Fruit fly (Drosophila melanogaster) whole organism, embryonic: ENCODE results near the gene CG3009.

Experiments used
- Aef1 ChIP-seq: fragments of 200-800 bp; sonication (Bioruptor generic); IDR thresholded peaks from 3 replicates; pipeline ENCODE4 v1.3.6; 2022; ENCODE audit warnings: missing biosample characterization, missing genetic modification characterization
- Atf-2 ChIP-seq: fragments of 200-800 bp; sonication (Bioruptor generic); optimal IDR thresholded peaks from 2 replicates; lab custom pipeline; 2016; ENCODE audit warnings: missing biosample characterization, missing genetic modification characterization
- Bdp1 ChIP-seq: fragments of 200-800 bp; sonication (Bioruptor generic); optimal IDR thresholded peaks from 3 replicates; lab custom pipeline; 2016; ENCODE audit warnings: missing biosample characterization, missing genetic modification characterization
- CG11085 ChIP-seq: fragments of 200-800 bp; sonication (Bioruptor generic); IDR thresholded peaks from 2 replicates; pipeline ENCODE4 v1.3.6; 2022; ENCODE audit warnings: missing biosample characterization, missing genetic modification characterization
- CG11695 ChIP-seq: fragments of 200-800 bp; sonication (Bioruptor generic); IDR thresholded peaks from 3 replicates; pipeline ENCODE4 v1.3.6; 2022; ENCODE audit warnings: missing biosample characterization, missing genetic modification characterization
- CG12104 ChIP-seq: fragments of 200-800 bp; sonication (Bioruptor generic); optimal IDR thresholded peaks from 3 replicates; lab custom pipeline; 2016; ENCODE audit warnings: missing biosample characterization, missing genetic modification characterization
- CG12299 ChIP-seq: fragments of 200-800 bp; sonication (Bioruptor generic); optimal IDR thresholded peaks from 2 replicates; lab custom pipeline; 2018; ENCODE audit warnings: missing biosample characterization, mild to moderate bottlenecking, missing genetic modification characterization
- CG13775 ChIP-seq: fragments of 200-800 bp; sonication (Bioruptor generic); optimal IDR thresholded peaks from 3 replicates; lab custom pipeline; 2017; ENCODE audit warnings: missing biosample characterization, mild to moderate bottlenecking, missing genetic modification characterization
- CG14014 ChIP-seq: fragments of 200-800 bp; sonication (Bioruptor generic); IDR thresholded peaks from 2 replicates; pipeline ENCODE4 v1.3.6; 2022; ENCODE audit warnings: missing biosample characterization, missing genetic modification characterization
- CG14965 ChIP-seq: fragments of 200-800 bp; sonication (Bioruptor generic); optimal IDR thresholded peaks from 2 replicates; lab custom pipeline; 2016; ENCODE audit warnings: missing biosample characterization, missing genetic modification characterization, borderline replicate concordance
- CG18262 ChIP-seq: fragments of 200-800 bp; optimal IDR thresholded peaks from 3 replicates; lab custom pipeline; 2019; ENCODE audit warnings: missing biosample characterization, mild to moderate bottlenecking, missing genetic modification characterization, moderate library complexity
- CG18476 ChIP-seq: fragments of 200-800 bp; sonication (Bioruptor generic); optimal IDR thresholded peaks from 2 replicates; lab custom pipeline; 2016; ENCODE audit warnings: missing biosample characterization, mild to moderate bottlenecking, missing genetic modification characterization
- CG31224 ChIP-seq: fragments of 200-800 bp; sonication (Bioruptor generic); IDR thresholded peaks from 2 replicates; pipeline ENCODE4 v1.3.6; 2022; ENCODE audit warnings: missing biosample characterization, missing genetic modification characterization
- CG32772 ChIP-seq: fragments of 200-800 bp; sonication (Bioruptor generic); IDR thresholded peaks from 2 replicates; pipeline ENCODE4 v1.3.6; 2022; ENCODE audit warnings: missing biosample characterization, missing genetic modification characterization
- CG6272 ChIP-seq: fragments of 200-800 bp; sonication (Bioruptor generic); IDR thresholded peaks from 2 replicates; pipeline ENCODE4 v1.3.6; 2022; ENCODE audit warnings: missing biosample characterization, missing genetic modification characterization
- CG6791 ChIP-seq: fragments of 200-800 bp; sonication (Bioruptor generic); IDR thresholded peaks from 3 replicates; pipeline ENCODE4 v1.3.6; 2022; ENCODE audit warnings: missing biosample characterization, missing genetic modification characterization; ENCODE audit not compliant: partially characterized antibody
- CG7745 ChIP-seq: fragments of 200-800 bp; sonication (Bioruptor generic); optimal IDR thresholded peaks from 2 replicates; lab custom pipeline; 2018; ENCODE audit warnings: missing biosample characterization, mild to moderate bottlenecking, missing genetic modification characterization, moderate library complexity
- CG7987 ChIP-seq: fragments of 200-800 bp; sonication (Bioruptor generic); optimal IDR thresholded peaks from 2 replicates; lab custom pipeline; 2018; ENCODE audit warnings: missing biosample characterization, mild to moderate bottlenecking, missing genetic modification characterization, moderate library complexity
- CG8281 ChIP-seq: fragments of 200-800 bp; sonication (Bioruptor generic); optimal IDR thresholded peaks from 2 replicates; lab custom pipeline; 2018; ENCODE audit warnings: missing biosample characterization, mild to moderate bottlenecking, missing genetic modification characterization, moderate library complexity
- CG8290 ChIP-seq, 3 experiments: fragments of 200-800 bp; sonication (Bioruptor generic); optimal IDR thresholded peaks; 2 replicates each; lab custom pipeline; 2016 to 2019; ENCODE audit warnings: missing biosample characterization in 3 of 3, missing genetic modification characterization in 3 of 3, mild to moderate bottlenecking in 2 of 3, moderate library complexity in 1 of 3
- CG8478 ChIP-seq: fragments of >200 bp; optimal IDR thresholded peaks from 2 replicates; lab custom pipeline; 2018
- CG8924 ChIP-seq: fragments of 200-800 bp; optimal IDR thresholded peaks from 3 replicates; lab custom pipeline; 2019; ENCODE audit warnings: missing biosample characterization, mild to moderate bottlenecking, missing genetic modification characterization, moderate library complexity
- CG9817 ChIP-seq: fragments of 200-800 bp; sonication (Bioruptor generic); optimal IDR thresholded peaks from 2 replicates; lab custom pipeline; 2018; ENCODE audit warnings: missing biosample characterization, mild to moderate bottlenecking, missing genetic modification characterization, moderate library complexity
- Deaf1 ChIP-seq: fragments of 200-800 bp; optimal IDR thresholded peaks from 3 replicates; lab custom pipeline; 2019; ENCODE audit warnings: missing biosample characterization, mild to moderate bottlenecking, missing genetic modification characterization, moderate library complexity
- Dp ChIP-seq: fragments of 200-800 bp; sonication (Bioruptor generic); optimal IDR thresholded peaks from 2 replicates; lab custom pipeline; 2018; ENCODE audit warnings: missing biosample characterization, mild to moderate bottlenecking, missing genetic modification characterization, moderate library complexity
- E2f1 ChIP-seq: fragments of 200-800 bp; sonication (Bioruptor generic); IDR thresholded peaks from 2 replicates; pipeline ENCODE4 v1.3.6; 2022; ENCODE audit warnings: missing biosample characterization, missing genetic modification characterization
- H15 ChIP-seq: fragments of 200-800 bp; sonication (Bioruptor generic); IDR thresholded peaks from 3 replicates; pipeline ENCODE4 v1.3.6; 2022; ENCODE audit warnings: missing biosample characterization, missing genetic modification characterization
- HmgZ ChIP-seq: fragments of 200-800 bp; sonication (Bioruptor generic); optimal IDR thresholded peaks from 2 replicates; lab custom pipeline; 2018; ENCODE audit warnings: missing biosample characterization, mild to moderate bottlenecking, missing genetic modification characterization
- Hr51 ChIP-seq, 2 experiments: fragments of 200-800 bp; sonication (Bioruptor generic); optimal IDR thresholded peaks; 2 replicates in 1 of 2; 3 replicates in 1 of 2; lab custom pipeline; 2016 to 2018; ENCODE audit warnings: missing biosample characterization in 2 of 2, missing genetic modification characterization in 2 of 2, mild to moderate bottlenecking in 1 of 2, moderate library complexity in 1 of 2
- PHDP ChIP-seq: fragments of 200-800 bp; sonication (Bioruptor generic); optimal IDR thresholded peaks from 3 replicates; lab custom pipeline; 2018; ENCODE audit warnings: missing biosample characterization, mild to moderate bottlenecking, missing genetic modification characterization, moderate library complexity
- Sin3A ChIP-seq: fragments of >200 bp; optimal IDR thresholded peaks from 2 replicates; lab custom pipeline; 2018
- Taf1 ChIP-seq: fragments of 200-800 bp; sonication (Bioruptor generic); IDR thresholded peaks from 2 replicates; pipeline ENCODE4 v1.3.6; 2022; ENCODE audit warnings: missing biosample characterization, missing genetic modification characterization
- aop ChIP-seq: fragments of 200-800 bp; sonication (Bioruptor generic); IDR thresholded peaks from 2 replicates; pipeline ENCODE4 v1.3.6; 2022; ENCODE audit warnings: missing biosample characterization, missing genetic modification characterization
- ato ChIP-seq: fragments of 200-800 bp; sonication (Bioruptor generic); IDR thresholded peaks from 2 replicates; pipeline ENCODE4 v1.3.6; 2022; ENCODE audit warnings: missing biosample characterization, missing genetic modification characterization; ENCODE audit not compliant: partially characterized antibody
- cad ChIP-seq: fragments of >200 bp; optimal IDR thresholded peaks from 2 replicates; lab custom pipeline; 2017; ENCODE audit warnings: missing biosample characterization, missing genetic modification characterization
- corto ChIP-seq: fragments of 200-800 bp; sonication (Bioruptor generic); optimal IDR thresholded peaks from 2 replicates; lab custom pipeline; 2016; ENCODE audit warnings: missing biosample characterization, mild to moderate bottlenecking, missing genetic modification characterization, moderate library complexity
- cwo ChIP-seq: fragments of 200-800 bp; sonication (Bioruptor generic); optimal IDR thresholded peaks from 3 replicates; lab custom pipeline; 2017; ENCODE audit warnings: missing biosample characterization, missing genetic modification characterization, mild to moderate bottlenecking, moderate library complexity, missing genetic modification reagents
- dmrt99B ChIP-seq: fragments of 200-800 bp; sonication (Bioruptor generic); optimal IDR thresholded peaks from 2 replicates; lab custom pipeline; 2018; ENCODE audit warnings: missing biosample characterization, mild to moderate bottlenecking, missing genetic modification characterization, moderate library complexity
- dysf ChIP-seq: fragments of 200-800 bp; sonication (Bioruptor generic); IDR thresholded peaks from 3 replicates; pipeline ENCODE4 v1.3.6; 2022; ENCODE audit warnings: missing biosample characterization, missing genetic modification characterization
- gce ChIP-seq: fragments of 200-800 bp; sonication (Bioruptor generic); IDR thresholded peaks from 3 replicates; pipeline ENCODE4 v1.3.6; 2022; ENCODE audit warnings: missing biosample characterization, missing genetic modification characterization
- kay ChIP-seq: fragments of 200-800 bp; sonication (Bioruptor generic); optimal IDR thresholded peaks from 2 replicates; lab custom pipeline; 2016; ENCODE audit warnings: missing biosample characterization, missing genetic modification characterization
- org-1 ChIP-seq: fragments of 200-800 bp; sonication (Bioruptor generic); optimal IDR thresholded peaks from 2 replicates; lab custom pipeline; 2017; ENCODE audit warnings: missing biosample characterization, missing genetic modification characterization
- p53 ChIP-seq: fragments of 200-800 bp; sonication (Bioruptor generic); optimal IDR thresholded peaks from 2 replicates; lab custom pipeline; 2016; ENCODE audit warnings: missing biosample characterization, missing genetic modification characterization
- peb ChIP-seq: fragments of 200-800 bp; sonication (Bioruptor generic); IDR thresholded peaks from 2 replicates; pipeline ENCODE4 v1.3.6; 2022; ENCODE audit warnings: missing biosample characterization, missing genetic modification characterization
- psq ChIP-seq: fragments of 200-800 bp; sonication (Bioruptor generic); optimal IDR thresholded peaks from 2 replicates; lab custom pipeline; 2017; ENCODE audit warnings: missing biosample characterization, missing genetic modification characterization
- schlank ChIP-seq: fragments of 200-800 bp; sonication (Bioruptor generic); optimal IDR thresholded peaks from 2 replicates; lab custom pipeline; 2018; ENCODE audit warnings: missing biosample characterization, mild to moderate bottlenecking, missing genetic modification characterization
- sens ChIP-seq: fragments of 200-800 bp; sonication (Bioruptor generic); peaks from one replicate; lab custom pipeline; 2016; ENCODE audit warnings: missing biosample characterization, missing genetic modification characterization
- slbo ChIP-seq: fragments of 200-800 bp; sonication (Bioruptor generic); IDR thresholded peaks from 2 replicates; pipeline ENCODE4 v1.3.6; 2022; ENCODE audit warnings: missing biosample characterization, missing genetic modification characterization
- sob ChIP-seq: fragments of 200-800 bp; sonication (Bioruptor generic); IDR thresholded peaks from 2 replicates; pipeline ENCODE4 v1.3.6; 2022; ENCODE audit warnings: missing biosample characterization, missing genetic modification characterization
- ttk ChIP-seq: fragments of 200-800 bp; sonication (Bioruptor generic); IDR thresholded peaks from 2 replicates; pipeline ENCODE4 v2.1.2; 2022; ENCODE audit warnings: missing biosample characterization, missing genetic modification characterization
- wdn ChIP-seq: fragments of 200-800 bp; sonication (Bioruptor generic); IDR thresholded peaks from 2 replicates; pipeline ENCODE4 v1.3.6; 2022; ENCODE audit warnings: missing biosample characterization, missing genetic modification characterization

CG3009 gene

DNA sequence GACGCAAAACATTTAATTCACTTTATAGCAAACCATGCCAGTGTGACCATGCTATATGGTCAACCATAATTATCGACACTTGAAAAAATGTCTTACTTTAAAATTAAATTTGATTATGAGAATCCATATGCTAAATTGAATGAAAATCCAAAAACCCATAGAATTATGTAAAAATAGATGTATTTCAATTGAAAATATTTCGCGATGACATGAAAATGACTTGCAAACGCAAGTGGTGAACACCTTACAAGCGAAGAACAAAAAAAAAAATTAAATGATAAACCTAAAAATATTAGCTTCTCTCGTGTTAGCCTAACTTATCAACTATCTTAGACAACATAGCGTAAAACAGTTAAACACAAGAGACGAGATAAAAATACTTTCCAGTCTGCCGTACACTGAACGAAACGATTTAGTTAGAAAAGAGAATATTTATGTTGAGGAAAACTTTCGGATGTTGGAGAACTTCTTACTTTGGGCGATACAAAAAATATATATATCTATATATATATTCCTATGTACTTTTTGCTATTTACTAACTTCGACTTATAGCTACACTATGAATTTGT is 13.4 kb upstream of the CG3009 start (continued):
- TF ChIP-seq HmgZ (tag; lab: Kevin White, UChicago) (no peak), Bdp1 (GFP tag; lab: Kevin White, UChicago) (no peak), gce (no peak; the same call in 2 of the 3 replicates), CG9817 (peak; percentile 26), CG7745 (no peak), Atf-2 (GFP tag; lab: Kevin White, UChicago) (peak; percentile 61), CG8478 (lab: Kevin White, UChicago) (no peak), Deaf1 (tag; lab: Kevin White, UChicago) (no peak), psq (GFP tag; lab: Kevin White, UChicago) (no peak), CG6272 (GFP tag; lab: Robert Waterston, UW) (no peak), schlank (tag; lab: Kevin White, UChicago) (no peak), CG14014 (peak; percentile 8; the same call in 1 of the 2 replicates), CG14965 (GFP tag; lab: Kevin White, UChicago) (no peak), dmrt99B (tag; lab: Kevin White, UChicago) (peak; percentile 59), dysf (0 out of 3 replicates have a peak, but pooled peaks have one; percentile 22), E2f1 (GFP tag; lab: Robert Waterston, UW) (peak; percentile 38; the same call in 1 of the 2 replicates), CG32772 (GFP tag; lab: Robert Waterston, UW) (no peak), CG8290 (GFP tag; optimal IDR thresholded peaks at IDR 0.05; lab: Kevin White, UChicago) (peak; percentile 23), CG8290 (tag; optimal IDR thresholded peaks at IDR 0.05; lab: Kevin White, UChicago) (no peak), p53 (GFP tag; lab: Kevin White, UChicago) (no peak), CG12299 (tag; lab: Kevin White, UChicago) (no peak), Aef1 (no peak), CG8924 (peak; percentile 57), CG6791 (GFP tag; lab: Robert Waterston, UW) (no peak), CG31224 (peak; percentile 27; the same call in 1 of the 2 replicates), CG18476 (GFP tag; lab: Kevin White, UChicago) (peak; percentile 44), slbo (peak; percentile 66), CG7987 (GFP tag; lab: Kevin White, UChicago) (no peak), CG11695 (GFP tag; lab: Robert Waterston, UW) (peak; percentile 67; the same call in 2 of the 3 replicates), PHDP (tag; lab: Kevin White, UChicago) (peak; percentile 60), wdn (GFP tag; lab: Robert Waterston, UW) (peak; percentile 33; the same call in 1 of the 2 replicates), ttk (GFP tag; lab: Robert Waterston, UW) (no peak), CG18262 (tag; lab: Kevin White, UChicago) (peak; percentile 57), sob (peak; percentile 42; the same call in 1 of the 2 replicates), cad (no peak), aop (GFP tag; lab: Robert Waterston, UW) (no peak), org-1 (GFP tag; lab: Kevin White, UChicago) (peak; percentile 41), CG12104 (GFP tag; lab: Kevin White, UChicago) (no peak), ato (no peak), CG13775 (peak; percentile 45), sens (peak; percentile 90), corto (GFP tag; lab: Kevin White, UChicago) (no peak), Sin3A (lab: Kevin White, UChicago) (no peak), CG8281 (tag; lab: Kevin White, UChicago) (no peak), CG11085 (GFP tag; lab: Robert Waterston, UW) (no peak), H15 (GFP tag; lab: Robert Waterston, UW) (0 out of 3 replicates have a peak, but pooled peaks have one; percentile 45), Hr51 (GFP tag; optimal IDR thresholded peaks at IDR 0.05; lab: Kevin White, UChicago) (peak; percentile 45 to 66), Dp (GFP tag; lab: Kevin White, UChicago) (no peak), Taf1 (GFP tag; lab: Robert Waterston, UW) (no peak; the same call in 1 of the 2 replicates), peb (GFP tag; lab: Robert Waterston, UW) (peak; percentile 14; the same call in 1 of the 2 replicates), kay (GFP tag; lab: Kevin White, UChicago) (no peak), cwo (GFP tag; lab: Kevin White, UChicago) (peak; percentile 24)
